Fruit fly (Drosophila melanogaster): ENCODE measurements around the gene CG8043.

The CG8043 gene

dm6 chr3R:8659200-8659897 is 17.4 kb upstream of the CG8043 start:
- peak; percentile 34; the same call in 1 of the 2 replicates for TF ChIP-seq rn (GFP tag; IDR thresholded peaks at IDR 0.05)
- no peak for TF ChIP-seq fd96Ca (GFP tag; IDR thresholded peaks at IDR 0.05)
- no peak for TF ChIP-seq D1 (tag; optimal IDR thresholded peaks at IDR 0.05)
- peak; percentile 30 for TF ChIP-seq CG9948 (tag; optimal IDR thresholded peaks at IDR 0.05)
- peak; percentile 59 for TF ChIP-seq EcR (GFP tag; optimal IDR thresholded peaks at IDR 0.05)
- TF ChIP-seq CG8301 (tag; optimal IDR thresholded peaks at IDR 0.05): peak; percentile 54
- peak; percentile 16 for TF ChIP-seq CG34367 (tag; optimal IDR thresholded peaks at IDR 0.05)
- TF ChIP-seq CG4496 (GFP tag; IDR thresholded peaks at IDR 0.05): peak; percentile 81
- peak; percentile 75 for TF ChIP-seq CG32121 (GFP tag; IDR thresholded peaks at IDR 0.05)
- peak; percentile 53 for TF ChIP-seq Pif1A (GFP tag; optimal IDR thresholded peaks at IDR 0.05)
- TF ChIP-seq Snoo (tag; optimal IDR thresholded peaks at IDR 0.05): peak; percentile 49
- TF ChIP-seq Pif1B (GFP tag; optimal IDR thresholded peaks at IDR 0.05): peak; percentile 48
- TF ChIP-seq CG17806 (tag; optimal IDR thresholded peaks at IDR 0.05): peak; percentile 40
- peak; percentile 36 for TF ChIP-seq gl (tag; optimal IDR thresholded peaks at IDR 0.05)
- no peak for TF ChIP-seq CG10348 (GFP tag; IDR thresholded peaks at IDR 0.05)
- peak; percentile 69 for TF ChIP-seq CG14655 (GFP tag; optimal IDR thresholded peaks at IDR 0.05)
- no peak; the same call in 1 of the 2 replicates for TF ChIP-seq CG12605 (GFP tag; IDR thresholded peaks at IDR 0.05)
- peak; percentile 77 for TF ChIP-seq Ets98B (GFP tag; IDR thresholded peaks at IDR 0.05)
- TF ChIP-seq CG8159 (tag; optimal IDR thresholded peaks at IDR 0.05): peak; percentile 65
- TF ChIP-seq CG15710 (tag; optimal IDR thresholded peaks at IDR 0.05): peak; percentile 50
- TF ChIP-seq CG13204 (GFP tag; optimal IDR thresholded peaks at IDR 0.05): no peak

- TF ChIP-seq CG4496 (GFP tag; IDR thresholded peaks at IDR 0.05): peak; percentile 66; the same call in 2 of the 3 replicates
- no peak for TF ChIP-seq CG13204 (GFP tag; optimal IDR thresholded peaks at IDR 0.05)
- TF ChIP-seq CG9948 (tag; optimal IDR thresholded peaks at IDR 0.05): no peak
- TF ChIP-seq Ets98B (GFP tag; IDR thresholded peaks at IDR 0.05): peak; percentile 32
- TF ChIP-seq CG32121 (GFP tag; IDR thresholded peaks at IDR 0.05): peak; percentile 8; the same call in 1 of the 2 replicates
- no peak for TF ChIP-seq Pif1A (GFP tag; optimal IDR thresholded peaks at IDR 0.05)
- peak; percentile 4 for TF ChIP-seq CG34367 (tag; optimal IDR thresholded peaks at IDR 0.05)
- TF ChIP-seq EcR (GFP tag; optimal IDR thresholded peaks at IDR 0.05): no peak
These were observed 16.6 kb upstream of the CG8043 start for dm6 chr3R:8659907-8660660.

dm6 chr3R:8660661-8661060 is 16.1 kb upstream of the CG8043 start, which contains the start of gene bel:
TSS of gene bel (minus strand) at chr3R:8660761.
- TF ChIP-seq fd96Ca (GFP tag; IDR thresholded peaks at IDR 0.05): no peak
- no peak for TF ChIP-seq CG4496 (GFP tag; IDR thresholded peaks at IDR 0.05)
- TF ChIP-seq Pif1A (GFP tag; optimal IDR thresholded peaks at IDR 0.05): no peak
- no peak for TF ChIP-seq CG34367 (tag; optimal IDR thresholded peaks at IDR 0.05)
- no peak for TF ChIP-seq D1 (tag; optimal IDR thresholded peaks at IDR 0.05)
- no peak for TF ChIP-seq CG8159 (tag; optimal IDR thresholded peaks at IDR 0.05)
- no peak for TF ChIP-seq Snoo (tag; optimal IDR thresholded peaks at IDR 0.05)
- no peak for TF ChIP-seq CG14655 (GFP tag; optimal IDR thresholded peaks at IDR 0.05)
- no peak for TF ChIP-seq CG10348 (GFP tag; IDR thresholded peaks at IDR 0.05)
- no peak for TF ChIP-seq Pif1B (GFP tag; optimal IDR thresholded peaks at IDR 0.05)
- no peak for TF ChIP-seq gl (tag; optimal IDR thresholded peaks at IDR 0.05)
- TF ChIP-seq CG9948 (tag; optimal IDR thresholded peaks at IDR 0.05): no peak
- no peak for TF ChIP-seq CG17806 (tag; optimal IDR thresholded peaks at IDR 0.05)

- peak; percentile 34; the same call in 1 of the 3 replicates for TF ChIP-seq fd96Ca (GFP tag; IDR thresholded peaks at IDR 0.05)
- TF ChIP-seq Pif1B (GFP tag; optimal IDR thresholded peaks at IDR 0.05): no peak
- TF ChIP-seq CG15710 (tag; optimal IDR thresholded peaks at IDR 0.05): peak; percentile 27
- peak; percentile 5 for TF ChIP-seq CG14655 (GFP tag; optimal IDR thresholded peaks at IDR 0.05)
These were observed 12.9 kb upstream of the CG8043 start, which contains the start of gene CG8032 for dm6 chr3R:8663668-8664283. TSS of gene CG8032 (plus strand) at chr3R:8664115.

DNA sequence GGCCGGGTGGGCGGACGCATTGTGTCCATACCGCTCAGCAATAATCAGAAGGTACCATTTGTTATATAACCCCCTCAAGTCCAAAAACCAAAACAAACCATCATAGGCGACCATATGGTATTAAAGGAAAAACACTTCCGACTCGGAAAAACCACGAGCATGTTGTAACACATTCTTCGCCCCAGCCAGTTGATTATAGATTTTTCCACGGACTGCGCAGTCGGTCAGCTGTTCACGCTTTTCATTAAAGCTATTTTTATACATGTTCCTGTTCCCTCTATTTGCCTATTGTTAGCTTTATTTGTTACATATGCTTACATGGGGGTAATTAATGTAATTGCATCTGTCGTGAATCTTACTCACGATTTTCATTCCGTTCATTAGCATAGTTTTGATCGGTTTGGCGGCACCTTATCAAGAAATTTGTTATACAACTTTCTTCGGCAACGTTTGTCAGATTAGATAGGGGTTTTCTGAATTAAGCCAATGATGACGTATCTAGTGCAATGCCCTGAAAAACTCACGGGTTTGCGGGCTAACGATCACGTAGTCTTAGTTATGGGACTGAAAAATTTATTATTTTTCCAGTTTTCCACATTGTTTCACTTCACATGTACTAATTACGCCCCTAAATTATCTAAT is 11.9 kb upstream of the CG8043 start:
- TF ChIP-seq CG14655 (GFP tag; optimal IDR thresholded peaks at IDR 0.05): no peak
- no peak for TF ChIP-seq CG4496 (GFP tag; IDR thresholded peaks at IDR 0.05)
- TF ChIP-seq Pif1B (GFP tag; optimal IDR thresholded peaks at IDR 0.05): no peak
- no peak for TF ChIP-seq CG8159 (tag; optimal IDR thresholded peaks at IDR 0.05)
- no peak for TF ChIP-seq CG32121 (GFP tag; IDR thresholded peaks at IDR 0.05)
- TF ChIP-seq Snoo (tag; optimal IDR thresholded peaks at IDR 0.05): no peak
- no peak for TF ChIP-seq CG13204 (GFP tag; optimal IDR thresholded peaks at IDR 0.05)
- TF ChIP-seq CG9948 (tag; optimal IDR thresholded peaks at IDR 0.05): no peak
- TF ChIP-seq CG12605 (GFP tag; IDR thresholded peaks at IDR 0.05): no peak
- TF ChIP-seq gl (tag; optimal IDR thresholded peaks at IDR 0.05): no peak
- TF ChIP-seq CG15710 (tag; optimal IDR thresholded peaks at IDR 0.05): no peak
- no peak for TF ChIP-seq rn (GFP tag; IDR thresholded peaks at IDR 0.05)
- no peak for TF ChIP-seq CG8301 (tag; optimal IDR thresholded peaks at IDR 0.05)
- no peak for TF ChIP-seq CG10348 (GFP tag; IDR thresholded peaks at IDR 0.05)
